Fruit fly (Drosophila melanogaster): ENCODE data around the gene CG1529.

CG1529 gene

DNA sequence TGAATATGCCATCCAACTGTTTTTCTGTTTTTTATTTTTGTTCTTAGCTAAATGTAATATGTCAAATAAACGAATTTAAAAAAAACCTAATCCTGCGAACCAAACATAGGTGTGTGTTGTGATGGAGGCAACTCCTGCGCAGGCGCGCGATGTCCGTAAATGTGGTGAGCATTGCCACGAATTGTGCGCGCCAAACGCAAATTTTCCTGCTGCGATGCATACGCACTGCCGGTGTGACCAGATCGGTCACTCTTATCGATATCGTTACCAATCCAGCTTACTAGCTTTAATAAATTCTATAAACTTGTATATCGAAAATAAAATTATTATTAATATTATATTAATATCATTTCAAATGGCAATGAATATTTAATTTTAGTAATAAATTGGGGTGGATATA lies 2.9 kb upstream of the CG1529 start (continued):
- peak; percentile 71 for TF ChIP-seq E2f2 (GFP tag; IDR thresholded peaks at IDR 0.05)
- TF ChIP-seq CG4707 (GFP tag; optimal IDR thresholded peaks at IDR 0.05): no peak
- TF ChIP-seq Atf-2 (GFP tag; optimal IDR thresholded peaks at IDR 0.05): no peak
- TF ChIP-seq Dref (GFP tag; IDR thresholded peaks at IDR 0.05): peak; percentile 66
- peak; percentile 19 for TF ChIP-seq Dp (GFP tag; optimal IDR thresholded peaks at IDR 0.05)
- TF ChIP-seq Sox100B (GFP tag; optimal IDR thresholded peaks at IDR 0.05): no peak
- TF ChIP-seq Opbp (GFP tag; IDR thresholded peaks at IDR 0.05; ENCODE audit: partially characterized antibody): peak; percentile 22; the same call in 1 of the 3 replicates
- TF ChIP-seq bbx (GFP tag; IDR thresholded peaks at IDR 0.05; ENCODE audit: partially characterized antibody): peak; percentile 17; the same call in 1 of the 2 replicates
- peak; percentile 14 for TF ChIP-seq CG17186 (GFP tag; optimal IDR thresholded peaks at IDR 0.05)
- TF ChIP-seq CG8089 (GFP tag; optimal IDR thresholded peaks at IDR 0.05): no peak
- no peak for TF ChIP-seq CG14014 (GFP tag; IDR thresholded peaks at IDR 0.05)

DNA sequence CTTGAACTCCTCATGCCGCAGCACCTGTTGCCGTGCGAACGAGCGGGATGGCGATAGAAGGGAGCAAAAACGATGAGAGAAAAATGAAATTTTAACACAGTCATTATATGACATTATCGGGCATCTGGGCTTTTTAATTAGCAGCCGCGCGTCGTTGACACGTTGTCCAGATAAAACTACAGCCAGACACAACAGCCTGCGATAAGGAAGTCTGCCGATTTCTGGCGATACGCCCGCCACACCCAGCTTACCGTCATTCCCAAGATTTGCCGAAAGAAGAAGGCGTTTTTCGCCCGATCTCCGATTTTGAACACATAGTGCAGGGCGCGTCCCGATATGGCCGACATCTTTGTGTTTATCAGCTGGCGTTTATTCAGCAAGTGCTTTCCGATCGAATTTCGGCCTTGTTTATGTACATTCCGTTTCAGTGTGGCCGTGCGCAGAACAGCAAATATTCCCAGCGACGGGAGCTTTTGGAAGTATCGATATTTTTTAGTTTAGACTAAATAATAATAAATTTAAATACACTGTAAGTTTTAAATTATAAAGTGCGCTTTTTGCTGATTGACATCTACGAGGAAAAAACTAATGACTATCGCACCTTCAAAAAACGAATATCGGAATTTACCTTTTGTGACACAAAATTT lies 3.7 kb downstream of the CG1529 start, which contains the start of gene CG1532:
TSS of gene CG1532 (minus strand) at position 433 of the 647 bp plus-strand sequence.
- TF ChIP-seq croc (GFP tag; conservative IDR thresholded peaks at IDR 0.05) (no peak), pum (GFP tag; optimal IDR thresholded peaks at IDR 0.05) (no peak), MBD-R2 (GFP tag; IDR thresholded peaks at IDR 0.05) (peak; percentile 37; the same call in 1 of the 2 replicates), CG14014 (GFP tag; IDR thresholded peaks at IDR 0.05) (no peak), vvl (GFP tag; IDR thresholded peaks at IDR 0.05) (0 out of 2 replicates have a peak, but pooled peaks have one; percentile 30), trem (tag; optimal IDR thresholded peaks at IDR 0.05) (peak; percentile 24), Dref (GFP tag; IDR thresholded peaks at IDR 0.05) (peak; percentile 60), onecut (GFP tag; IDR thresholded peaks at IDR 0.05) (peak; percentile 46), pnt (GFP tag; optimal IDR thresholded peaks at IDR 0.05) (no peak), CG16813 (GFP tag; IDR thresholded peaks at IDR 0.05; ENCODE audit: partially characterized antibody) (peak; percentile 41; the same call in 1 of the 3 replicates), NFAT (GFP tag; IDR thresholded peaks at IDR 0.05) (no peak), fd102C (GFP tag; optimal IDR thresholded peaks at IDR 0.05) (no peak), ftz-f1 (GFP tag; optimal IDR thresholded peaks at IDR 0.05) (peak; percentile 55), pzg (GFP tag; optimal IDR thresholded peaks at IDR 0.05) (peak; percentile 50), Jarid2 (GFP tag; optimal IDR thresholded peaks at IDR 0.05) (peak; percentile 76), CG14710 (tag; optimal IDR thresholded peaks at IDR 0.05) (peak; percentile 24), CG6689 (GFP tag; IDR thresholded peaks at IDR 0.05) (no peak), Xbp1 (GFP tag; optimal IDR thresholded peaks at IDR 0.05) (no peak), HLHmδ (GFP tag; optimal IDR thresholded peaks at IDR 0.05) (no peak), jigr1 (GFP tag; IDR thresholded peaks at IDR 0.05) (peak; percentile 43; the same call in 1 of the 3 replicates), unc-4 (GFP tag; IDR thresholded peaks at IDR 0.05; ENCODE audit: partially characterized antibody) (peak; percentile 64; the same call in 1 of the 2 replicates), CG34224 (GFP tag; IDR thresholded peaks at IDR 0.05; ENCODE audit: partially characterized antibody) (peak; percentile 58; the same call in 2 of the 3 replicates), caup (GFP tag; optimal IDR thresholded peaks at IDR 0.05; ENCODE audit: severe bottlenecking) (peak; percentile 26), CG32772 (GFP tag; IDR thresholded peaks at IDR 0.05) (no peak), sens-2 (GFP tag; IDR thresholded peaks at IDR 0.05) (no peak), nerfin-2 (GFP tag; IDR thresholded peaks at IDR 0.05; ENCODE audit: partially characterized antibody) (0 out of 2 replicates have a peak, but pooled peaks have one; percentile 13), CG17385 (GFP tag; optimal IDR thresholded peaks at IDR 0.05) (peak; percentile 32), scrt (GFP tag; optimal IDR thresholded peaks at IDR 0.05) (peak; percentile 67), CG3281 (GFP tag; optimal IDR thresholded peaks at IDR 0.05) (peak; percentile 10), Fer1 (GFP tag; optimal IDR thresholded peaks at IDR 0.05) (peak; percentile 24), stwl (tag; optimal IDR thresholded peaks at IDR 0.05) (peak; percentile 38), CG12769 (tag; optimal IDR thresholded peaks at IDR 0.05) (peak; percentile 29), amos (GFP tag; IDR thresholded peaks at IDR 0.05; ENCODE audit: partially characterized antibody) (peak; percentile 51; the same call in 1 of the 2 replicates), CG12659 (GFP tag; optimal IDR thresholded peaks at IDR 0.05) (peak; percentile 61), sob (GFP tag; IDR thresholded peaks at IDR 0.05) (peak; percentile 35), HLH4C (GFP tag; IDR thresholded peaks at IDR 0.05; ENCODE audit: partially characterized antibody) (peak; percentile 41; the same call in 1 of the 3 replicates), Adf1 (GFP tag; IDR thresholded peaks at IDR 0.05) (peak; percentile 8; the same call in 1 of the 2 replicates)

All from whole organism, embryonic.